Worm (Caenorhabditis elegans): ENCODE measurements around the gene Y53G8AL.1.

Gene Y53G8AL.1

ce11 chrIII:3219050-3219449 lies 13.9 kb upstream of the Y53G8AL.1 start, which contains the start of gene frm-8:
Gene frm-8, minus strand, starts transcription at chrIII:3219150.
- no peak for TF ChIP-seq nhr-12 (tag; optimal IDR thresholded peaks at IDR 0.05)
- no peak for TF ChIP-seq nhr-11 (tag; optimal IDR thresholded peaks at IDR 0.05)
- TF ChIP-seq blmp-1 (tag; optimal IDR thresholded peaks at IDR 0.05; ENCODE audit: insufficient read depth), result no peak
- no peak for TF ChIP-seq peb-1 (tag; optimal IDR thresholded peaks at IDR 0.05)
- no peak for TF ChIP-seq ceh-82 (tag; optimal IDR thresholded peaks at IDR 0.05)
- TF ChIP-seq unc-39 (tag; optimal IDR thresholded peaks at IDR 0.05), result no peak
- TF ChIP-seq unc-55 (GFP tag; optimal IDR thresholded peaks at IDR 0.05), result no peak
- TF ChIP-seq egl-27 (tag; optimal IDR thresholded peaks at IDR 0.05), result no peak
- TF ChIP-seq nhr-10 (tag; optimal IDR thresholded peaks at IDR 0.05), result no peak
- TF ChIP-seq mdl-1 (tag; optimal IDR thresholded peaks at IDR 0.05), result no peak
- TF ChIP-seq nhr-6 (tag; optimal IDR thresholded peaks at IDR 0.05), result no peak
- TF ChIP-seq sma-3 (GFP tag; optimal IDR thresholded peaks at IDR 0.05), result no peak
- TF ChIP-seq nhr-25 (tag; optimal IDR thresholded peaks at IDR 0.05), result no peak

DNA sequence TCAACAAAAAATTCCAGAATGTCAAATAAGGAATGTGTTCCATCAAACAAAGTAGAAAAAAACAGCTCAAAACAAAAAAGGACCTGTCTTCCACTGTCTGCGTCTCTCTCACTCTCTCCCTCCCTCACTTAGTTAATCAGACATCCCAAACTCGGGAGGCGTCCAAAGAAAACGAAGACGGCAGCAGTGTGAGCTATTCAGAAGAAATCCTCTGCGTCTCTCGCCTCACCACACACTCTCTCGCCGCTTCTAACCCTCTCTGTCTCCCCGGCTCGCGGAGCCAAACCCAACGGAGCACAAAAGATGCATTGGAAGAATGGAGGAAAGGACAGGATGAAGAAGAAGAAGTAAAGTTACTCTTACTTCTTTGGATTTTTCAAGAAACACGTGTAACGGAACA lies 12.6 kb upstream of the Y53G8AL.1 start:
- no peak for TF ChIP-seq unc-39 (tag; optimal IDR thresholded peaks at IDR 0.05)
- TF ChIP-seq nhr-6 (tag; optimal IDR thresholded peaks at IDR 0.05), result no peak
- no peak for TF ChIP-seq ZK546.5 (tag; optimal IDR thresholded peaks at IDR 0.05)
- TF ChIP-seq zag-1 (tag; optimal IDR thresholded peaks at IDR 0.05), result peak; percentile 26
- TF ChIP-seq C34F6.9 (tag; optimal IDR thresholded peaks at IDR 0.05), result peak; percentile 25
- TF ChIP-seq mdl-1 (tag; optimal IDR thresholded peaks at IDR 0.05), result peak in 1 of 2 experiments; percentile 21
- TF ChIP-seq snpc-4 (tag; optimal IDR thresholded peaks at IDR 0.05), result no peak
- TF ChIP-seq nhr-129 (tag; optimal IDR thresholded peaks at IDR 0.05), result peak; percentile 39
- no peak for TF ChIP-seq ztf-1 (GFP tag; conservative IDR thresholded peaks at IDR 0.05)
- TF ChIP-seq unc-62 (GFP tag; optimal IDR thresholded peaks at IDR 0.05), result no peak
- no peak for TF ChIP-seq nhr-23 (tag; optimal IDR thresholded peaks at IDR 0.05)
- TF ChIP-seq unc-55 (GFP tag; optimal IDR thresholded peaks at IDR 0.05), result peak; percentile 72
- TF ChIP-seq sem-4 (tag; optimal IDR thresholded peaks at IDR 0.05), result no peak
- no peak for TF ChIP-seq crh-2 (tag; optimal IDR thresholded peaks at IDR 0.05)
- TF ChIP-seq F13H6.1 (tag; optimal IDR thresholded peaks at IDR 0.05), result peak; percentile 47
- peak in 1 of 2 experiments; percentile 56 for TF ChIP-seq lsy-2 (tag; optimal IDR thresholded peaks at IDR 0.05)
- TF ChIP-seq sma-3 (GFP tag; optimal IDR thresholded peaks at IDR 0.05), result no peak
- peak; percentile 7 for TF ChIP-seq lin-13 (GFP tag; optimal IDR thresholded peaks at IDR 0.05)

ce11 chrIII:3222707-3223106 lies 10.2 kb upstream of the Y53G8AL.1 start:
- no peak for TF ChIP-seq ama-1 (optimal IDR thresholded peaks at IDR 0.05)
- no peak for TF ChIP-seq C34F6.9 (tag; optimal IDR thresholded peaks at IDR 0.05)
- no peak for TF ChIP-seq ZK546.5 (tag; optimal IDR thresholded peaks at IDR 0.05)
- no peak for TF ChIP-seq elt-3 (tag; optimal IDR thresholded peaks at IDR 0.05)
- no peak for TF ChIP-seq aly-2 (tag; optimal IDR thresholded peaks at IDR 0.05)
- no peak for TF ChIP-seq nhr-25 (tag; optimal IDR thresholded peaks at IDR 0.05)
- TF ChIP-seq zag-1 (tag; optimal IDR thresholded peaks at IDR 0.05), result no peak
- no peak for TF ChIP-seq ztf-1 (GFP tag; conservative IDR thresholded peaks at IDR 0.05)
- no peak for TF ChIP-seq fos-1 (tag; optimal IDR thresholded peaks at IDR 0.05)
- TF ChIP-seq sma-3 (GFP tag; optimal IDR thresholded peaks at IDR 0.05), result no peak
- TF ChIP-seq nhr-237 (tag; optimal IDR thresholded peaks at IDR 0.05), result no peak
- no peak for TF ChIP-seq nhr-23 (tag; optimal IDR thresholded peaks at IDR 0.05)
- no peak for TF ChIP-seq lin-13 (GFP tag; optimal IDR thresholded peaks at IDR 0.05)
- TF ChIP-seq mdl-1 (tag; optimal IDR thresholded peaks at IDR 0.05), result no peak

DNA sequence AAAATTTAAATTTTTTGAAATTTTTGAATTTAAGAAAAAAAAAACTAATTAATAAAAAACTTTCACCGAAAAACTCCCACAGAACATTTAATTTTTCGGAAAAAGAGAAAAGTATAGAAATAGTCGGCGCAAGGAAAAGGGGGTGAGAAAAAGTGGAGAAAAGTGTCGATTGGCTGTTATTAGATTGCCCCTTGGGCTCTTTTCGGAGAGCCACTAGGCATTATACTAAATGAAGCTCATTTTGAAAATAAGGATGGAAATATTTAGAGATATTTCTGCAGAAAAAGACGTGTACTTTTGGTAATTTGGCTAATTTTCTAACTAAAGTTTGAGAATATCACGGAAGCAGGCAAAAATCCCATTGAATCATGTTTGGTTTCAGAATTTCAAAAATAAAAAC lies 8.8 kb upstream of the Y53G8AL.1 start:
- TF ChIP-seq nhr-23 (tag; optimal IDR thresholded peaks at IDR 0.05), result no peak
- no peak for TF ChIP-seq lin-39 (tag; optimal IDR thresholded peaks at IDR 0.05)
- TF ChIP-seq nhr-10 (tag; optimal IDR thresholded peaks at IDR 0.05), result no peak
- TF ChIP-seq elt-3 (tag; optimal IDR thresholded peaks at IDR 0.05), result no peak
- TF ChIP-seq unc-62 (GFP tag; optimal IDR thresholded peaks at IDR 0.05), result no peak
- no peak for TF ChIP-seq unc-55 (GFP tag; optimal IDR thresholded peaks at IDR 0.05)
- no peak for TF ChIP-seq mab-5 (tag; optimal IDR thresholded peaks at IDR 0.05)

- TF ChIP-seq ZK546.5 (tag; optimal IDR thresholded peaks at IDR 0.05) (no peak), nhr-6 (tag; optimal IDR thresholded peaks at IDR 0.05) (no peak), egl-27 (tag; optimal IDR thresholded peaks at IDR 0.05) (no peak), sma-9 (GFP tag; optimal IDR thresholded peaks at IDR 0.05) (no peak), sma-9 (tag; optimal IDR thresholded peaks at IDR 0.05) (no peak), sma-3 (GFP tag; optimal IDR thresholded peaks at IDR 0.05) (no peak), skn-1 (tag; optimal IDR thresholded peaks at IDR 0.05) (no peak), nhr-10 (tag; optimal IDR thresholded peaks at IDR 0.05) (no peak), F13H6.1 (tag; optimal IDR thresholded peaks at IDR 0.05) (no peak)
Measured at ce11 chrIII:3240893-3241292, 8.0 kb downstream of the Y53G8AL.1 start.

All from whole organism, L2 larva.